Worm (Caenorhabditis elegans) whole organism, mixed stage, embryonic: ENCODE data around the gene pod-2.

Experiments
- M03D4.4 ChIP-seq: sonication (generic microtip); optimal IDR thresholded peaks from 2 replicates; lab custom pipeline; 2017; ENCODE audit warnings: mild to moderate bottlenecking, missing genetic modification characterization, missing compliant biosample characterization
- bed-3 ChIP-seq: fragments of 200-800 bp; sonication (Bioruptor generic); optimal IDR thresholded peaks from 3 replicates; lab custom pipeline; 2018; ENCODE audit warnings: mild to moderate bottlenecking, missing genetic modification characterization, moderate library complexity, missing compliant biosample characterization
- blmp-1 ChIP-seq: fragments of 150-350 bp; optimal IDR thresholded peaks from 2 replicates; lab custom pipeline; 2014; ENCODE audit warnings: missing biosample characterization, missing genetic modification characterization
- ceh-39 ChIP-seq: fragments of 150-350 bp; optimal IDR thresholded peaks from 2 replicates; lab custom pipeline; 2014; ENCODE audit warnings: missing biosample characterization, missing genetic modification characterization
- ceh-43 ChIP-seq: fragments of 200-800 bp; sonication (Bioruptor generic); optimal IDR thresholded peaks from 2 replicates; lab custom pipeline; 2018; ENCODE audit warnings: mild to moderate bottlenecking, missing genetic modification characterization, moderate library complexity, missing compliant biosample characterization
- ceh-83 ChIP-seq: fragments of 200-800 bp; sonication (Bioruptor generic); optimal IDR thresholded peaks from 2 replicates; lab custom pipeline; 2018; ENCODE audit warnings: mild to moderate bottlenecking, missing genetic modification characterization, missing compliant biosample characterization
- ces-1 ChIP-seq: fragments of 150-350 bp; optimal IDR thresholded peaks from 2 replicates; lab custom pipeline; 2014; ENCODE audit warnings: missing biosample characterization, missing genetic modification reagents, missing genetic modification characterization
- cnd-1 ChIP-seq: fragments of 200-800 bp; sonication (Bioruptor generic); optimal IDR thresholded peaks from 2 replicates; lab custom pipeline; 2018; ENCODE audit warnings: mild to moderate bottlenecking, missing genetic modification characterization, missing compliant biosample characterization
- drap-1 ChIP-seq: fragments of 200-800 bp; sonication (Bioruptor generic); optimal IDR thresholded peaks from 3 replicates; lab custom pipeline; 2018; ENCODE audit warnings: mild to moderate bottlenecking, missing genetic modification characterization, missing compliant biosample characterization
- elt-1 ChIP-seq: sonication (generic microtip); optimal IDR thresholded peaks from 2 replicates; lab custom pipeline; 2017; ENCODE audit warnings: missing genetic modification characterization, mild to moderate bottlenecking, missing compliant biosample characterization, antibody characterized with exemption, moderate library complexity, borderline replicate concordance; ENCODE audit not compliant: insufficient read depth
- elt-3 ChIP-seq: fragments of 150-350 bp; optimal IDR thresholded peaks from 2 replicates; lab custom pipeline; 2014; ENCODE audit warnings: missing biosample characterization, missing genetic modification characterization
- flh-1 ChIP-seq: fragments of 200-800 bp; sonication (Bioruptor generic); optimal IDR thresholded peaks from 2 replicates; lab custom pipeline; 2018; ENCODE audit warnings: mild to moderate bottlenecking, missing genetic modification characterization, moderate library complexity, missing compliant biosample characterization
- ham-2 ChIP-seq: fragments of 200-800 bp; sonication (Bioruptor generic); optimal IDR thresholded peaks from 2 replicates; lab custom pipeline; 2018; ENCODE audit warnings: mild to moderate bottlenecking, missing genetic modification characterization, missing compliant biosample characterization
- lin-13 ChIP-seq: fragments of 150-350 bp; optimal IDR thresholded peaks from 2 replicates; lab custom pipeline; 2014; ENCODE audit warnings: missing biosample characterization, missing genetic modification characterization
- lsy-2 ChIP-seq: fragments of 150-350 bp; optimal IDR thresholded peaks from 2 replicates; lab custom pipeline; 2014; ENCODE audit warnings: missing biosample characterization, missing genetic modification characterization
- mab-5 ChIP-seq: fragments of 150-350 bp; optimal IDR thresholded peaks from 2 replicates; lab custom pipeline; 2014; ENCODE audit warnings: missing biosample characterization, missing genetic modification characterization
- mep-1 ChIP-seq: fragments of 150-350 bp; optimal IDR thresholded peaks from 2 replicates; lab custom pipeline; 2017; ENCODE audit warnings: missing biosample characterization, missing genetic modification reagents, missing genetic modification characterization, inconsistent platforms
- mls-2 ChIP-seq: sonication (generic microtip); optimal IDR thresholded peaks from 2 replicates; lab custom pipeline; 2016; ENCODE audit warnings: mild to moderate bottlenecking, missing genetic modification characterization, moderate library complexity, missing compliant biosample characterization
- nhr-2 ChIP-seq: fragments of 150-350 bp; optimal IDR thresholded peaks from 2 replicates; lab custom pipeline; 2014; ENCODE audit warnings: missing biosample characterization, missing genetic modification characterization
- nhr-237 ChIP-seq: fragments of 150-350 bp; optimal IDR thresholded peaks from 2 replicates; lab custom pipeline; 2014; ENCODE audit warnings: missing biosample characterization, missing genetic modification characterization
- nhr-28 ChIP-seq: fragments of 150-350 bp; optimal IDR thresholded peaks from 2 replicates; lab custom pipeline; 2014; ENCODE audit warnings: missing biosample characterization, missing genetic modification characterization
- nhr-76 ChIP-seq: sonication (generic microtip); optimal IDR thresholded peaks from 2 replicates; lab custom pipeline; 2017; ENCODE audit warnings: missing biosample characterization, missing genetic modification characterization
- sptf-1 ChIP-seq: sonication (generic microtip); optimal IDR thresholded peaks from 2 replicates; lab custom pipeline; 2017; ENCODE audit warnings: mild to moderate bottlenecking, missing genetic modification characterization, moderate library complexity, missing compliant biosample characterization
- tbx-8 ChIP-seq: fragments of 200-800 bp; sonication (Bioruptor generic); optimal IDR thresholded peaks from 2 replicates; lab custom pipeline; 2018; ENCODE audit warnings: mild to moderate bottlenecking, missing genetic modification characterization, moderate library complexity, missing compliant biosample characterization
- unc-120 ChIP-seq: sonication (generic microtip); optimal IDR thresholded peaks from 2 replicates; lab custom pipeline; 2017; ENCODE audit warnings: missing genetic modification characterization, missing compliant biosample characterization; ENCODE audit not compliant: poor library complexity, severe bottlenecking
- unc-39 ChIP-seq: fragments of 150-350 bp; optimal IDR thresholded peaks from 2 replicates; lab custom pipeline; 2014; ENCODE audit warnings: missing biosample characterization, missing genetic modification characterization
- unc-62 ChIP-seq: fragments of 150-350 bp; optimal IDR thresholded peaks from 2 replicates; lab custom pipeline; 2014; ENCODE audit warnings: missing biosample characterization, missing genetic modification reagents, missing genetic modification characterization
- zip-8 ChIP-seq: fragments of 150-350 bp; optimal IDR thresholded peaks from 2 replicates; lab custom pipeline; 2014; ENCODE audit warnings: missing biosample characterization, missing genetic modification characterization

pod-2 gene

DNA sequence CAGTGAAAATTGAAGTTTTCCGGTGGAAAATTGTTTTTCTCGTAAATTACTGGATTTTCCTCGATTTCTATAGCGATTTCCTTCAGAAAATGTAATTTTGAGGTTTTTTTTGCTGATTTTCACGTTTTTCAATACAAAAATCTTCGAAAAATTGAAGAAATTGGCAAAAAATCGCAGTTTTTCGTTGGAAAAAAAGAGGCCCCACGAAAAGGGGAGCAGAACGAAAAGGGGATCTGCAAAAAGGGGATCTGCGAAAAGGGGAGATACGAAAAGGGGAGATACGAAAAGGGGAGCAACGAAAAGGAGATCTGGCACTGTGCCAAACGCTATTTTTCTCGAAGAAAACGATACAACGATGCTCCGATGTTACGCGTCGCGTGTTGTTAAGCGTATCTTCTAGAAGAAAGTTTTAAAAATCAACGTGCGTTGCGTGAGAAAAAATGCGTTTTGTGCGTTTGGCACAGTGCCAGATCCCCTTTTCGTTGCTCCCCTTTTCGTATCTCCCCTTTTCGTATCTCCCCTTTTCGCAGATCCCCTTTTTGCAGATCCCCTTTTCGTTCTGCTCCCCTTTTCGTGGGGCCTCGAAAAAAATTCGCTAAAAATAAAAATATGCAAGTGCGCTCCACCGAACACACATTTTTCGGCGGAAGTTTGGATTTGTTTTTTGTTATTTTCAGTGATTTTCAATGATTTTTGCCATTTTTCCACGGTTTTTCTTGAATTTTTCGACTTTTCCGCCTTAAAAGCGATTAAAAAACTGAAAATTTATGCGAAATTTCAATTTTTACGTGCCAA, 2.1 kb upstream of the pod-2 start:
- TF ChIP-seq cnd-1 (tag; lab: Kevin White, UChicago) (peak; percentile 5), sptf-1 (tag; lab: Kevin White, UChicago) (peak; percentile 47)

DNA sequence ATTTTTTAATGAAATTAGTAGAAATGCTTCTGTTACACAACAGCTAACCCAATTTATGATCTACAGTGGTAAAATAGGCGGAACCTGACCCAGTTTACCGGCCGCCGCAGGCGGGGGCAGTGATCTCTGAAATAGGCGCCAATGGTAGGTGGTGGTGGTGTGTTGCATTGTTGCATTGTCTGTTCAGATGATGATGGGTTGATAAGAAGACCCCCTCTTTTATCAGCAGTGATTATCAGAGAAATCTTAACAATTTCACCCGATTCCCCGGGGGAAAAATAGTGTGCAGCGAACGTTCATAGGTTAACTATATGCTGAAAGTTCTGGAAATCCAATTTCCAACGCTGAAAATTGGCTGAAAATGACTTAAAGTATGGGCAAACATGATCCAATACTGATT, 2.0 kb downstream of the pod-2 start:
- TF ChIP-seq elt-1 (tag; lab: Kevin White, UChicago) (peak; percentile 63), lin-13 (tag; lab: Kevin White, UChicago) (no peak)

DNA sequence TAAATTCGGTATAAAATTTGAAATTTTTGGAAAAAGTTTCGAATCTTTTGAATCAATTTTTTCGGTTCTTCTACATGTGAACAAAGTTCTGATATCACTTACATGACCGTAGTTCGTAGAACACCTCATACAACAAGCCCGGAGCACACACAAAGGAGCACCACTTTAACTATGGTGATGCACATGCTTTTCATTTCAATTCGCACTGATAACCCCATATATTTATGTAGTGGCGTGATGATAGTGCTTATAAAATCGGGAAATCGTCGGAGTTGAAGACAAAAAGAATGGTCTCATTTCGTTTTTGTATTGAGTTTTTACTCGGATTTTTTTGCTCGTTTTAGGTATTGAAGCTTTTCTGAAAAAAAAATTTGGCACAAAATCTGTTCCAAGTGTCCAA, 4.1 kb downstream of the pod-2 start, which contains the start of gene W09B6.4:
W09B6.4 (minus strand) TSS at position 151 of the 400 bp plus-strand sequence.
- TF ChIP-seq nhr-237 (tag; lab: Kevin White, UChicago) (no peak), ceh-39 (tag; lab: Kevin White, UChicago) (no peak), drap-1 (GFP tag; lab: Kevin White, UChicago) (no peak), elt-1 (tag; lab: Kevin White, UChicago) (no peak), ces-1 (no peak), unc-120 (tag; lab: Kevin White, UChicago) (no peak), lin-13 (tag; lab: Kevin White, UChicago) (no peak), ceh-83 (GFP tag; lab: Kevin White, UChicago) (no peak), nhr-2 (tag; lab: Kevin White, UChicago) (no peak), mls-2 (tag; lab: Kevin White, UChicago) (no peak), mab-5 (tag; lab: Kevin White, UChicago) (no peak), sptf-1 (tag; lab: Kevin White, UChicago) (no peak), M03D4.4 (tag; lab: Kevin White, UChicago) (no peak)

DNA sequence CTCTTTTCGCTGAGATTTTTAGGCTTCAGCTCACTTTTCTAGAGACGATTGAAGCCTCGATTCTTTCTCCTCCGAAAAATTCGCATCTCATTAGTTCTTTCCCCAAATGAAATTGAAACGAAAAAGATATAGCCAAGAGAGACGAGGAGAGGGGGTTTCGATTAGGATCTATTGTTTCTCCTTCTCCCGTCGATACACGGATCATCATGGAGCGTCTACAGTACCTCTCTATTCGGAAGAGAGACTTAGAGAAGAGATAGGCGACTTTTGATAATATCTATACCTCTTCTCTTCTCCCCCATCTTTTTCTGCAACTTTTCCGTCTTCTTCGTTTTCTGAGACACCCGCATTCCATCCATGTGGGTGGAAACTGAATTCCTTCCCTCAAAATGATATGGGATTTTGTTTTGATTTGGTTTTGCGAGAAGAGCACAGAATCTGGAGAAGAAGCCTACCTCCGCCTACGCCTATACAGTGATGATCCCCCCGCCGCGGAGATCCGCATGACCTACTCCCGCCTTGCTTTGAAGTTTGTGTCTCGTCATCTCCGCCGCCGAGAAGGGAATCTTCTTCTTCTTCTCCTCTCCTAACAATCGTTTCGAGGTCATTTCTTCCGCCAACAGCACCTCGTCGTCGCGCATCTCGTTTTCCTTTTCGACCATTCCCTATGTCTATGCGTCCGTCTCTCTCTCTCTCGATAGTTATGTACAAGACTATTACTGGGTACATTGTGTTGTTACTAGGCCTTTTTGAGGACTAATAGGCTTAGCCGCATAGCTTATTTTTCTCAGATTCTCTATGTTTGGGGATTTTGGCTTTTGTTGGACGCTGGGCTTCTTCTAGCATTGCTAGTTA, 5.4 kb downstream of the pod-2 start:
- TF ChIP-seq zip-8 (tag; lab: Kevin White, UChicago): no peak
- no peak for TF ChIP-seq nhr-237 (tag; lab: Kevin White, UChicago)
- TF ChIP-seq unc-39 (tag; lab: Kevin White, UChicago): no peak
- TF ChIP-seq mab-5 (tag; lab: Kevin White, UChicago): no peak
- no peak for TF ChIP-seq unc-120 (tag; lab: Kevin White, UChicago)
- no peak for TF ChIP-seq ceh-39 (tag; lab: Kevin White, UChicago)
- no peak for TF ChIP-seq ceh-43
- TF ChIP-seq mep-1: no peak
- TF ChIP-seq elt-1 (tag; lab: Kevin White, UChicago): peak; percentile 97
- TF ChIP-seq blmp-1 (tag; lab: Kevin White, UChicago): peak; percentile 12
- no peak for TF ChIP-seq nhr-28 (tag; lab: Kevin White, UChicago)
- TF ChIP-seq bed-3 (GFP tag; lab: Kevin White, UChicago): no peak
- peak; percentile 37 for TF ChIP-seq ham-2 (GFP tag; lab: Kevin White, UChicago)
- no peak for TF ChIP-seq sptf-1 (tag; lab: Kevin White, UChicago)
- TF ChIP-seq tbx-8 (GFP tag; lab: Kevin White, UChicago): no peak
- TF ChIP-seq cnd-1 (tag; lab: Kevin White, UChicago): no peak
- TF ChIP-seq lsy-2 (tag; lab: Kevin White, UChicago): no peak
- TF ChIP-seq unc-62: no peak
- TF ChIP-seq flh-1: no peak
- no peak for TF ChIP-seq mls-2 (tag; lab: Kevin White, UChicago)
- TF ChIP-seq ceh-83 (GFP tag; lab: Kevin White, UChicago): no peak
- no peak for TF ChIP-seq elt-3 (tag; lab: Kevin White, UChicago)
- no peak for TF ChIP-seq nhr-76
- TF ChIP-seq M03D4.4 (tag; lab: Kevin White, UChicago): no peak
